Fruit fly (Drosophila melanogaster) whole organism, embryonic: ENCODE data around the gene CG13407.

Experiments
- Ada2b ChIP-seq: fragments of 200-800 bp; sonication (Bioruptor generic); IDR thresholded peaks from 2 replicates; pipeline ENCODE4 v1.3.6; 2022; ENCODE audit warnings: missing biosample characterization, missing genetic modification characterization
- Awh ChIP-seq: fragments of 200-800 bp; sonication (Bioruptor generic); IDR thresholded peaks from 2 replicates; pipeline ENCODE4, ENCODE4 v1.3.6; 2022; ENCODE audit warnings: missing biosample characterization, missing genetic modification characterization
- BEAF-32 ChIP-seq: fragments of 200-800 bp; sonication (Bioruptor generic); optimal IDR thresholded peaks from 3 replicates; lab custom pipeline; 2017; ENCODE audit warnings: missing biosample characterization, missing genetic modification characterization, mild to moderate bottlenecking, moderate library complexity, missing genetic modification reagents
- BtbVII ChIP-seq: fragments of 200-800 bp; sonication (Bioruptor generic); optimal IDR thresholded peaks from 3 replicates; lab custom pipeline; 2017; ENCODE audit warnings: missing biosample characterization, mild to moderate bottlenecking, missing genetic modification characterization
- CG10147 ChIP-seq: fragments of 200-800 bp; sonication (Bioruptor generic); optimal IDR thresholded peaks from 2 replicates; lab custom pipeline; 2019; ENCODE audit warnings: missing biosample characterization, mild to moderate bottlenecking, missing genetic modification characterization, moderate library complexity
- CG10209 ChIP-seq: fragments of 200-800 bp; sonication (Bioruptor generic); optimal IDR thresholded peaks from 3 replicates; lab custom pipeline; 2017; ENCODE audit warnings: missing biosample characterization, mild to moderate bottlenecking, missing genetic modification characterization, missing genetic modification reagents
- CG10366 ChIP-seq: fragments of 200-800 bp; sonication (Bioruptor generic); IDR thresholded peaks from 2 replicates; pipeline ENCODE4 v1.3.6; 2022; ENCODE audit warnings: missing biosample characterization, missing genetic modification characterization
- CG10565 ChIP-seq: fragments of 200-800 bp; sonication (Bioruptor generic); optimal IDR thresholded peaks from 3 replicates; lab custom pipeline; 2016; ENCODE audit warnings: missing biosample characterization, mild to moderate bottlenecking, missing genetic modification characterization
- CG11695 ChIP-seq: fragments of 200-800 bp; sonication (Bioruptor generic); IDR thresholded peaks from 3 replicates; pipeline ENCODE4 v1.3.6; 2022; ENCODE audit warnings: missing biosample characterization, missing genetic modification characterization
- CG12299 ChIP-seq: fragments of 200-800 bp; sonication (Bioruptor generic); optimal IDR thresholded peaks from 2 replicates; lab custom pipeline; 2018; ENCODE audit warnings: missing biosample characterization, mild to moderate bottlenecking, missing genetic modification characterization
- CG2678 ChIP-seq: fragments of 200-800 bp; sonication (Bioruptor generic); optimal IDR thresholded peaks from 3 replicates; lab custom pipeline; 2019; ENCODE audit warnings: missing biosample characterization, mild to moderate bottlenecking, missing genetic modification characterization, moderate library complexity
- CG34224 ChIP-seq: fragments of 200-800 bp; sonication (Bioruptor generic); IDR thresholded peaks from 3 replicates; pipeline ENCODE4 v1.3.6; 2022; ENCODE audit warnings: missing biosample characterization, missing genetic modification characterization; ENCODE audit not compliant: partially characterized antibody
- CG4820 ChIP-seq: fragments of 200-800 bp; sonication (Bioruptor generic); optimal IDR thresholded peaks from 3 replicates; lab custom pipeline; 2016; ENCODE audit warnings: missing biosample characterization, missing genetic modification characterization
- CG8089 ChIP-seq: fragments of 200-800 bp; sonication (Bioruptor generic); optimal IDR thresholded peaks from 3 replicates; lab custom pipeline; 2016; ENCODE audit warnings: missing biosample characterization, missing genetic modification characterization
- CG8290 ChIP-seq, 3 experiments: fragments of 200-800 bp; sonication (Bioruptor generic); optimal IDR thresholded peaks; 2 replicates each; lab custom pipeline; 2016 to 2019; ENCODE audit warnings: missing biosample characterization in 3 of 3, missing genetic modification characterization in 3 of 3, mild to moderate bottlenecking in 2 of 3, moderate library complexity in 1 of 3
- CoRest ChIP-seq: fragments of 200-800 bp; sonication (Bioruptor generic); optimal IDR thresholded peaks from 3 replicates; lab custom pipeline; 2018; ENCODE audit warnings: missing biosample characterization, mild to moderate bottlenecking, missing genetic modification characterization, moderate library complexity
- D19A ChIP-seq: fragments of 200-800 bp; optimal IDR thresholded peaks from 3 replicates; lab custom pipeline; 2019; ENCODE audit warnings: missing biosample characterization, mild to moderate bottlenecking, missing genetic modification characterization, moderate library complexity
- Fer1 ChIP-seq: fragments of 200-800 bp; sonication (Bioruptor generic); optimal IDR thresholded peaks from 2 replicates; lab custom pipeline; 2017; ENCODE audit warnings: missing biosample characterization, mild to moderate bottlenecking, missing genetic modification characterization
- Kr ChIP-seq: fragments of 200-800 bp; sonication (Bioruptor generic); optimal IDR thresholded peaks from 2 replicates; lab custom pipeline; 2017; ENCODE audit warnings: missing biosample characterization, mild to moderate bottlenecking, missing genetic modification characterization
- Med ChIP-seq: fragments of 200-800 bp; sonication (Bioruptor generic); peaks from one replicate; lab custom pipeline; 2016; ENCODE audit warnings: missing biosample characterization, missing genetic modification characterization, mild to moderate bottlenecking, inconsistent platforms, moderate library complexity
- Mrtf ChIP-seq: fragments of 200-800 bp; sonication (Bioruptor generic); IDR thresholded peaks from 3 replicates; pipeline ENCODE4 v1.3.6; 2022; ENCODE audit warnings: missing biosample characterization, missing genetic modification characterization
- Neu2 ChIP-seq: fragments of 200-800 bp; sonication (Bioruptor generic); optimal IDR thresholded peaks from 3 replicates; lab custom pipeline; 2016; ENCODE audit warnings: missing biosample characterization, missing genetic modification characterization, borderline replicate concordance
- PHDP ChIP-seq: fragments of 200-800 bp; sonication (Bioruptor generic); optimal IDR thresholded peaks from 3 replicates; lab custom pipeline; 2018; ENCODE audit warnings: missing biosample characterization, mild to moderate bottlenecking, missing genetic modification characterization, moderate library complexity
- Six4 ChIP-seq: fragments of 200-800 bp; sonication (Bioruptor generic); optimal IDR thresholded peaks from 2 replicates; lab custom pipeline; 2016; ENCODE audit warnings: missing biosample characterization, missing genetic modification characterization
- TFAM ChIP-seq: fragments of 200-800 bp; sonication (Bioruptor generic); optimal IDR thresholded peaks from 2 replicates; lab custom pipeline; 2017; ENCODE audit warnings: missing biosample characterization, missing genetic modification characterization, inconsistent platforms
- Usf ChIP-seq: fragments of 200-800 bp; sonication (Bioruptor generic); optimal IDR thresholded peaks from 2 replicates; lab custom pipeline; 2017; ENCODE audit warnings: missing genotype, missing biosample characterization, missing genetic modification characterization
- Vsx1 ChIP-seq: fragments of 200-800 bp; sonication (Bioruptor generic); optimal IDR thresholded peaks from 2 replicates; lab custom pipeline; 2017; ENCODE audit warnings: missing biosample characterization, mild to moderate bottlenecking, missing genetic modification characterization, missing genetic modification reagents
- ara ChIP-seq: fragments of 200-800 bp; sonication (Bioruptor generic); IDR thresholded peaks from 2 replicates; pipeline ENCODE4 v1.3.6; 2022; ENCODE audit warnings: missing biosample characterization, missing genetic modification characterization
- ato ChIP-seq: fragments of 200-800 bp; sonication (Bioruptor generic); IDR thresholded peaks from 2 replicates; pipeline ENCODE4 v1.3.6; 2022; ENCODE audit warnings: missing biosample characterization, missing genetic modification characterization; ENCODE audit not compliant: partially characterized antibody
- da ChIP-seq: fragments of 200-800 bp; sonication (Bioruptor generic); optimal IDR thresholded peaks from 2 replicates; lab custom pipeline; 2016; ENCODE audit warnings: missing biosample characterization, missing genetic modification characterization
- gcm ChIP-seq: fragments of 200-800 bp; sonication (Bioruptor generic); optimal IDR thresholded peaks from 2 replicates; lab custom pipeline; 2019; ENCODE audit warnings: missing biosample characterization, mild to moderate bottlenecking, missing genetic modification characterization, moderate library complexity
- h ChIP-seq: fragments of >200 bp; optimal IDR thresholded peaks from 2 replicates; lab custom pipeline; 2017
- hkb ChIP-seq, 2 experiments: fragments of 200-800 bp in 1 of 2; fragments of >200 bp in 1 of 2; sonication (Bioruptor generic) in 1 of 2; IDR thresholded peaks in 1 of 2; optimal IDR thresholded peaks in 1 of 2; 2 replicates each; pipeline versions ENCODE4 v1.3.6 to Lab custom; 2017 to 2022; ENCODE audit warnings: missing biosample characterization in 1 of 2, missing genetic modification characterization in 1 of 2
- inv ChIP-seq: fragments of 200-800 bp; sonication (Bioruptor generic); IDR thresholded peaks from 2 replicates; pipeline ENCODE4 v1.3.6; 2022; ENCODE audit warnings: missing biosample characterization, missing genetic modification characterization; ENCODE audit not compliant: partially characterized antibody
- jumu ChIP-seq: fragments of 200-800 bp; sonication (Bioruptor generic); optimal IDR thresholded peaks from 3 replicates; lab custom pipeline; 2016; ENCODE audit warnings: missing biosample characterization, missing genetic modification characterization
- lov ChIP-seq, 2 experiments: fragments of 200-800 bp in 1 of 2; fragments of >200 bp in 1 of 2; sonication (Bioruptor generic) in 1 of 2; IDR thresholded peaks in 1 of 2; optimal IDR thresholded peaks in 1 of 2; 2 replicates in 1 of 2; 3 replicates in 1 of 2; pipeline versions ENCODE4 v1.3.6 to Lab custom; 2017 to 2022; ENCODE audit warnings: missing biosample characterization in 1 of 2, missing genetic modification characterization in 1 of 2
- luna ChIP-seq: fragments of 200-800 bp; sonication (Bioruptor generic); optimal IDR thresholded peaks from 2 replicates; lab custom pipeline; 2016; ENCODE audit warnings: missing biosample characterization, missing genetic modification characterization
- nerfin-2 ChIP-seq: fragments of 200-800 bp; sonication (Bioruptor generic); IDR thresholded peaks from 2 replicates; pipeline ENCODE4 v1.3.6; 2022; ENCODE audit warnings: missing biosample characterization, missing genetic modification characterization; ENCODE audit not compliant: partially characterized antibody
- nom ChIP-seq: fragments of 200-800 bp; sonication (Bioruptor generic); optimal IDR thresholded peaks from 2 replicates; lab custom pipeline; 2017; ENCODE audit warnings: missing biosample characterization, missing genetic modification characterization, mild to moderate bottlenecking, moderate library complexity, missing genetic modification reagents
- otp ChIP-seq: fragments of 200-800 bp; sonication (Bioruptor generic); IDR thresholded peaks from 3 replicates; pipeline ENCODE4, ENCODE4 v1.3.6; 2022; ENCODE audit warnings: missing biosample characterization, missing genetic modification characterization
- pan ChIP-seq, 4 experiments: fragments of >200 bp in 3 of 4; fragments of 200-800 bp in 1 of 4; sonication (Bioruptor generic) in 1 of 4; optimal IDR thresholded peaks in 3 of 4; IDR thresholded peaks in 1 of 4; 2 replicates each; pipeline versions ENCODE4 v1.3.6 to Lab custom; 2017 to 2022; ENCODE audit warnings: missing biosample characterization in 2 of 4, missing genetic modification characterization in 2 of 4, mixed read lengths in 1 of 4
- sc ChIP-seq, 3 experiments: fragments of >200 bp in 2 of 3; fragments of 200-800 bp in 1 of 3; sonication (Bioruptor generic) in 1 of 3; optimal IDR thresholded peaks; 2 replicates in 2 of 3; 3 replicates in 1 of 3; lab custom pipeline; 2017; ENCODE audit warnings: mild to moderate bottlenecking in 1 of 3, missing biosample characterization in 1 of 3, missing genetic modification characterization in 1 of 3, missing genetic modification reagents in 1 of 3
- schlank ChIP-seq: fragments of 200-800 bp; sonication (Bioruptor generic); optimal IDR thresholded peaks from 2 replicates; lab custom pipeline; 2018; ENCODE audit warnings: missing biosample characterization, mild to moderate bottlenecking, missing genetic modification characterization
- sim ChIP-seq: fragments of 200-800 bp; sonication (Bioruptor generic); IDR thresholded peaks from 2 replicates; pipeline ENCODE4 v1.3.6; 2022; ENCODE audit warnings: missing biosample characterization, missing genetic modification characterization
- stwl ChIP-seq: fragments of 200-800 bp; sonication (Bioruptor generic); optimal IDR thresholded peaks from 3 replicates; lab custom pipeline; 2018; ENCODE audit warnings: missing biosample characterization, mild to moderate bottlenecking, missing genetic modification characterization, moderate library complexity
- tgo ChIP-seq: fragments of 200-800 bp; sonication (Bioruptor generic); IDR thresholded peaks from 3 replicates; pipeline ENCODE4 v1.3.6; 2022; ENCODE audit warnings: missing biosample characterization, missing genetic modification characterization
- toy ChIP-seq: fragments of 200-800 bp; sonication (Bioruptor generic); IDR thresholded peaks from 2 replicates; pipeline ENCODE4 v1.3.6; 2022; ENCODE audit warnings: missing biosample characterization, missing genetic modification characterization
- zf30C ChIP-seq: fragments of 200-800 bp; sonication (Bioruptor generic); optimal IDR thresholded peaks from 3 replicates; lab custom pipeline; 2018; ENCODE audit warnings: missing biosample characterization, mild to moderate bottlenecking, missing genetic modification characterization

The CG13407 gene

dm6 chr3R:22123347-22123746 is 20.1 kb downstream of the CG13407 start (continued):
- TF ChIP-seq Fer1 (GFP tag; lab: Kevin White, UChicago) (no peak), D19A (tag; lab: Kevin White, UChicago) (peak; percentile 23), CG8290 (GFP tag; optimal IDR thresholded peaks at IDR 0.05; lab: Kevin White, UChicago) (no peak), CG8290 (tag; optimal IDR thresholded peaks at IDR 0.05; lab: Kevin White, UChicago) (no peak), h (lab: Kevin White, UChicago) (no peak), stwl (tag; lab: Kevin White, UChicago) (no peak), CG10147 (no peak), CG8089 (GFP tag; lab: Kevin White, UChicago) (no peak), Ada2b (GFP tag; lab: Robert Waterston, UW) (no peak), Six4 (GFP tag; lab: Kevin White, UChicago) (no peak), Neu2 (no peak), CG11695 (GFP tag; lab: Robert Waterston, UW) (no peak), BEAF-32 (GFP tag; lab: Kevin White, UChicago) (no peak), Usf (GFP tag; lab: Kevin White, UChicago) (no peak), Med (GFP tag; lab: Kevin White, UChicago) (peak; percentile 16), sc (optimal IDR thresholded peaks at IDR 0.05; lab: Kevin White, UChicago) (no peak), sc (GFP tag; optimal IDR thresholded peaks at IDR 0.05; lab: Kevin White, UChicago) (no peak), jumu (no peak), pan (optimal IDR thresholded peaks at IDR 0.05; lab: Kevin White, UChicago) (no peak), pan (GFP tag; optimal IDR thresholded peaks at IDR 0.05 in 1 of 2, IDR thresholded peaks at IDR 0.05 in 1 of 2) (no peak), schlank (tag; lab: Kevin White, UChicago) (no peak), hkb (optimal IDR thresholded peaks at IDR 0.05; lab: Kevin White, UChicago) (no peak), hkb (GFP tag; IDR thresholded peaks at IDR 0.05; lab: Robert Waterston, UW) (no peak), CG10366 (GFP tag; lab: Robert Waterston, UW) (peak; percentile 15; the same call in 1 of the 2 replicates), ara (no peak), Vsx1 (GFP tag; lab: Kevin White, UChicago) (no peak), CG10565 (GFP tag; lab: Kevin White, UChicago) (no peak), da (GFP tag; lab: Kevin White, UChicago) (no peak), tgo (GFP tag; lab: Robert Waterston, UW) (peak; percentile 37; the same call in 1 of the 3 replicates), ato (GFP tag; lab: Robert Waterston, UW) (no peak), CG34224 (GFP tag; lab: Robert Waterston, UW) (no peak), luna (no peak), nerfin-2 (GFP tag; lab: Robert Waterston, UW) (no peak), CG2678 (tag; lab: Kevin White, UChicago) (peak; percentile 54), inv (GFP tag; lab: Robert Waterston, UW) (no peak), CG10209 (GFP tag; lab: Kevin White, UChicago) (no peak), gcm (no peak), otp (GFP tag; lab: Robert Waterston, UW) (no peak), PHDP (tag; lab: Kevin White, UChicago) (peak; percentile 53), CoRest (peak; percentile 38), BtbVII (no peak), toy (GFP tag; lab: Robert Waterston, UW) (no peak), Awh (GFP tag; lab: Robert Waterston, UW) (no peak), lov (optimal IDR thresholded peaks at IDR 0.05; lab: Kevin White, UChicago) (no peak), lov (GFP tag; IDR thresholded peaks at IDR 0.05; lab: Robert Waterston, UW) (no peak), zf30C (GFP tag; lab: Kevin White, UChicago) (no peak), nom (GFP tag; lab: Kevin White, UChicago) (no peak), sim (GFP tag; lab: Robert Waterston, UW) (no peak), Kr (no peak), Mrtf (no peak), CG4820 (GFP tag; lab: Kevin White, UChicago) (peak; percentile 2), TFAM (GFP tag; lab: Kevin White, UChicago) (no peak), CG12299 (tag; lab: Kevin White, UChicago) (no peak)
